Worm (Caenorhabditis elegans) whole organism, L3 larva: ENCODE measurements around the gene ptr-1.
A peak's percentile ranks its signal among the peaks of the same experiment; 100 is the strongest.

Experiments used
- ZK546.5 ChIP-seq: sonication (generic microtip); optimal IDR thresholded peaks from 2 replicates; lab custom pipeline; 2017; ENCODE audit warnings: missing biosample characterization, missing genetic modification characterization
- aly-2 ChIP-seq: fragments of 150-350 bp; optimal IDR thresholded peaks from 2 replicates; lab custom pipeline; 2014; ENCODE audit warnings: missing biosample characterization, missing genetic modification characterization
- ama-1 ChIP-seq: fragments of 150-350 bp; optimal IDR thresholded peaks from 2 replicates; lab custom pipeline; 2018
- ceh-28 ChIP-seq: fragments of 150-350 bp; optimal IDR thresholded peaks from 2 replicates; lab custom pipeline; 2014; ENCODE audit warnings: missing biosample characterization, missing genetic modification reagents, missing genetic modification characterization
- ceh-82 ChIP-seq: fragments of 150-350 bp; optimal IDR thresholded peaks from 2 replicates; lab custom pipeline; 2014; ENCODE audit warnings: missing biosample characterization, missing genetic modification characterization
- daf-12 ChIP-seq: fragments of 150-350 bp; optimal IDR thresholded peaks from 2 replicates; lab custom pipeline; 2014; ENCODE audit warnings: missing biosample characterization, missing genetic modification reagents, missing genetic modification characterization
- egl-27 ChIP-seq: sonication (generic microtip); optimal IDR thresholded peaks from 4 replicates; lab custom pipeline; 2017; ENCODE audit warnings: missing biosample characterization, missing genetic modification reagents, missing genetic modification characterization
- egl-5 ChIP-seq: fragments of 150-350 bp; optimal IDR thresholded peaks from 2 replicates; lab custom pipeline; 2017; ENCODE audit warnings: missing biosample characterization, missing genetic modification reagents, missing genetic modification characterization, inconsistent platforms
- elt-1 ChIP-seq: fragments of 150-350 bp; optimal IDR thresholded peaks from 2 replicates; lab custom pipeline; 2014; ENCODE audit warnings: missing biosample characterization, missing genetic modification characterization
- elt-2 ChIP-seq: sonication (generic microtip); optimal IDR thresholded peaks from 2 replicates; lab custom pipeline; 2016; ENCODE audit warnings: missing genetic modification reagents, mild to moderate bottlenecking, missing genetic modification characterization, missing compliant biosample characterization
- eor-1 ChIP-seq, 2 experiments: fragments of 150-350 bp; optimal IDR thresholded peaks; 2 replicates each; lab custom pipeline; 2014 to 2018; ENCODE audit warnings: missing biosample characterization in 2 of 2, missing genetic modification characterization in 2 of 2
- fkh-2 ChIP-seq: fragments of 150-350 bp; optimal IDR thresholded peaks from 2 replicates; lab custom pipeline; 2014; ENCODE audit warnings: missing biosample characterization, missing genetic modification reagents, missing genetic modification characterization
- fos-1 ChIP-seq: fragments of 150-350 bp; optimal IDR thresholded peaks from 2 replicates; lab custom pipeline; 2014; ENCODE audit warnings: missing biosample characterization, missing genetic modification characterization
- hmg-11 ChIP-seq: sonication (generic microtip); optimal IDR thresholded peaks from 2 replicates; lab custom pipeline; 2016; ENCODE audit warnings: missing genetic modification characterization, missing compliant biosample characterization
- lin-15B ChIP-seq: fragments of 150-350 bp; optimal IDR thresholded peaks from 2 replicates; lab custom pipeline; 2014; ENCODE audit warnings: missing biosample characterization, missing genetic modification characterization
- lin-39 ChIP-seq: fragments of 150-350 bp; optimal IDR thresholded peaks from 2 replicates; lab custom pipeline; 2018; ENCODE audit warnings: missing biosample characterization, missing genetic modification reagents, missing genetic modification characterization
- lsy-12 ChIP-seq: sonication (generic microtip); optimal IDR thresholded peaks from 2 replicates; lab custom pipeline; 2016; ENCODE audit warnings: mild to moderate bottlenecking, missing genetic modification characterization, missing compliant biosample characterization
- mdl-1 ChIP-seq: fragments of 150-350 bp; optimal IDR thresholded peaks from 2 replicates; lab custom pipeline; 2014; ENCODE audit warnings: missing biosample characterization, missing genetic modification characterization
- nfya-1 ChIP-seq: sonication (generic microtip); optimal IDR thresholded peaks from 2 replicates; lab custom pipeline; 2017; ENCODE audit warnings: missing genetic modification characterization, mild to moderate bottlenecking, missing compliant biosample characterization, antibody characterized with exemption, moderate library complexity; ENCODE audit not compliant: insufficient read depth
- nhr-12 ChIP-seq: fragments of 150-350 bp; optimal IDR thresholded peaks from 2 replicates; lab custom pipeline; 2014; ENCODE audit warnings: missing biosample characterization, missing genetic modification characterization
- nhr-23 ChIP-seq: fragments of 150-350 bp; optimal IDR thresholded peaks from 2 replicates; lab custom pipeline; 2014; ENCODE audit warnings: missing biosample characterization, missing genetic modification reagents, missing genetic modification characterization
- nhr-237 ChIP-seq: fragments of 150-350 bp; optimal IDR thresholded peaks from 2 replicates; lab custom pipeline; 2014; ENCODE audit warnings: missing biosample characterization, missing genetic modification characterization
- nhr-25 ChIP-seq: sonication (generic microtip); optimal IDR thresholded peaks from 2 replicates; lab custom pipeline; 2017; ENCODE audit warnings: missing biosample characterization, missing genetic modification characterization
- nhr-28 ChIP-seq: fragments of 150-350 bp; optimal IDR thresholded peaks from 2 replicates; lab custom pipeline; 2014; ENCODE audit warnings: missing biosample characterization, missing genetic modification characterization
- nhr-76 ChIP-seq: fragments of 150-350 bp; sonication (generic microtip); optimal IDR thresholded peaks from 5 replicates; lab custom pipeline; 2014; ENCODE audit warnings: missing biosample characterization, missing genetic modification characterization
- nhr-77 ChIP-seq: fragments of 150-350 bp; optimal IDR thresholded peaks from 2 replicates; lab custom pipeline; 2014; ENCODE audit warnings: missing biosample characterization, missing genetic modification characterization
- pha-4 ChIP-seq: fragments of 150-350 bp; optimal IDR thresholded peaks from 2 replicates; lab custom pipeline; 2014; ENCODE audit warnings: missing biosample characterization, missing genetic modification reagents, missing genetic modification characterization
- pqm-1 ChIP-seq: fragments of 150-350 bp; optimal IDR thresholded peaks from 2 replicates; lab custom pipeline; 2017; ENCODE audit warnings: missing biosample characterization, missing genetic modification characterization, inconsistent platforms
- sea-2 ChIP-seq: fragments of 150-350 bp; sonication (generic microtip); optimal IDR thresholded peaks from 4 replicates; lab custom pipeline; 2014; ENCODE audit warnings: missing biosample characterization, missing genetic modification reagents, missing genetic modification characterization
- skn-1 ChIP-seq: fragments of 150-350 bp; optimal IDR thresholded peaks from 2 replicates; lab custom pipeline; 2014; ENCODE audit warnings: missing biosample characterization, missing genetic modification characterization
- snpc-4 ChIP-seq: fragments of 150-350 bp; optimal IDR thresholded peaks from 2 replicates; lab custom pipeline; 2014; ENCODE audit warnings: missing biosample characterization, missing genetic modification characterization
- tbx-2 ChIP-seq: sonication (generic microtip); optimal IDR thresholded peaks from 2 replicates; lab custom pipeline; 2016; ENCODE audit warnings: mild to moderate bottlenecking, missing genetic modification characterization, missing compliant biosample characterization
- unc-39 ChIP-seq: sonication (generic microtip); optimal IDR thresholded peaks from 4 replicates; lab custom pipeline; 2017; ENCODE audit warnings: missing biosample characterization, missing genetic modification characterization
- unc-62 ChIP-seq: fragments of 150-350 bp; sonication (generic microtip); optimal IDR thresholded peaks from 4 replicates; lab custom pipeline; 2014; ENCODE audit warnings: missing biosample characterization, missing genetic modification reagents, missing genetic modification characterization
- zag-1 ChIP-seq: fragments of 150-350 bp; optimal IDR thresholded peaks from 2 replicates; lab custom pipeline; 2014; ENCODE audit warnings: missing biosample characterization, missing genetic modification characterization
- ztf-11 ChIP-seq: fragments of 150-350 bp; optimal IDR thresholded peaks from 2 replicates; lab custom pipeline; 2014; ENCODE audit warnings: missing biosample characterization, missing genetic modification characterization

The ptr-1 gene

DNA sequence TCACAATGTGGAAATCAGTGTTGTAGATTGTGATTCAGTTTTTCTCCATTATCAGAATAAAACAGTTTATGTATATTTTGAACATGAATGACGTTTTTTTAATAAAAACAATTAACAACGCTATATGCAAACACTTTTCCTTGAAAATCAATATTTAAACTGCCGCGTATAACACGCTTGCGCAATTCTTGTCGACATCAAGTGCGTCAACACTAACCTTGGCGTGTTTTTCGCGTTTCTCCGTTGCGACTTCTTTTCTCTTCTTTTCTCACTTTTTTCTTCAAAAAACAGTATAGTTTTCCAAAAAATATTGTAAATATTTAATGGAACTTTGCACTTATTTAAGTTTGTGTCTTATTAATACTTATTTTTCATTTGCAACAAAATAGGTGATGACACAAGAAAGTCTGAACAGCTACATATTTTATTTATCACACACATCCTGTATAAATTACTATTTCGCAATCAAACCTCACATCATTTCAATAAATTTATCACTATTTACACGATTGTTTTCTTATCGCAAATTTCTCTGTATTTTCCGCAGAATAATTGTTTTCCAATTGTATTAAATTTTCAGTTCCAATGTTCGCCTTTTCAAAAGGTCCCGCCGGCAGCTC is 6.2 kb downstream of the ptr-1 start, which contains the start of gene spas-1 (continued):
- TF ChIP-seq skn-1 (tag; lab: Kevin White, UChicago), result no peak
- no peak for TF ChIP-seq aly-2 (tag; lab: Kevin White, UChicago)
- peak; percentile 37 for TF ChIP-seq elt-1 (tag; lab: Kevin White, UChicago)
- no peak for TF ChIP-seq ZK546.5 (tag; lab: Kevin White, UChicago)
- TF ChIP-seq daf-12 (tag; lab: Kevin White, UChicago), result no peak
- peak; percentile 25 for TF ChIP-seq egl-27 (tag; lab: Kevin White, UChicago)
- TF ChIP-seq nhr-28 (tag; lab: Kevin White, UChicago), result no peak
- no peak for TF ChIP-seq fkh-2 (tag; lab: Kevin White, UChicago)
- TF ChIP-seq eor-1 (tag; optimal IDR thresholded peaks at IDR 0.05; lab: Kevin White, UChicago), result no peak
- no peak for TF ChIP-seq fos-1 (tag; lab: Kevin White, UChicago)
- peak; percentile 82 for TF ChIP-seq ceh-28 (tag; lab: Kevin White, UChicago)
- TF ChIP-seq unc-39 (tag; lab: Kevin White, UChicago), result no peak
- TF ChIP-seq nhr-25 (tag; lab: Kevin White, UChicago), result peak; percentile 84
- TF ChIP-seq ama-1 (lab: Kevin White, UChicago), result peak; percentile 41
- TF ChIP-seq pqm-1, result peak; percentile 73
- TF ChIP-seq nhr-77 (tag; lab: Kevin White, UChicago), result no peak
- peak; percentile 95 for TF ChIP-seq pha-4
- TF ChIP-seq ceh-82, result peak; percentile 19
- peak; percentile 73 for TF ChIP-seq lsy-12 (tag; lab: Kevin White, UChicago)

- TF ChIP-seq ama-1 (lab: Kevin White, UChicago) (no peak), tbx-2 (tag; lab: Kevin White, UChicago) (no peak), nfya-1 (no peak), egl-5 (tag; lab: Kevin White, UChicago) (no peak), fkh-2 (tag; lab: Kevin White, UChicago) (no peak), unc-62 (GFP tag; lab: Kevin White, UChicago) (no peak), eor-1 (tag; optimal IDR thresholded peaks at IDR 0.05; lab: Kevin White, UChicago) (no peak), nhr-77 (tag; lab: Kevin White, UChicago) (no peak), egl-27 (tag; lab: Kevin White, UChicago) (no peak), sea-2 (no peak), nhr-237 (tag; lab: Kevin White, UChicago) (no peak)
Measured at ce11 chrV:9173789-9174188, 7.7 kb downstream of the ptr-1 start, which contains the start of gene pqn-16. Gene pqn-16 (plus strand): TSS chrV:9174089.

DNA sequence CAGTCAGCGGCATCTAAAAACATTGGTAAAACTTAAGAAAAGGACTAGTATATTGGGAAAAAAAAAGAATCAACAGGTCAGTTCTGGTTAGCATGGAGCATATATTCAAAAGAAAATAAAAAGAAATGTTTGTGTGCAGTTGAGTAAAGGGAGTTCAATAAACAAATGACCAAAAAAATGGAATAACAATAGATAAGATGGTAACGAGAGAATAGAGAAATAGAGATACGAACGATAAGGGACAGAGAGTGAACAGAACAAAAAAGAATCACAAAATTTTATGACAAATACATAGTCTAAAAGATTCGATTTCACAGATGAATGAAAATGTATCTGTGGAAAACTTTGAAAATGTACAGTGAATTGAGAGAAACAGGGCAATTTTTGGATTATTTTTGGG is 8.5 kb downstream of the ptr-1 start, which contains the start of gene gad-3:
Gene gad-3, minus strand, starts transcription at position 17 of the 400 bp plus-strand sequence.
- TF ChIP-seq pqm-1 (peak; percentile 52), nhr-237 (tag; lab: Kevin White, UChicago) (no peak), pha-4 (peak; percentile 52), ZK546.5 (tag; lab: Kevin White, UChicago) (no peak), elt-2 (tag; lab: Kevin White, UChicago) (peak; percentile 63)

DNA sequence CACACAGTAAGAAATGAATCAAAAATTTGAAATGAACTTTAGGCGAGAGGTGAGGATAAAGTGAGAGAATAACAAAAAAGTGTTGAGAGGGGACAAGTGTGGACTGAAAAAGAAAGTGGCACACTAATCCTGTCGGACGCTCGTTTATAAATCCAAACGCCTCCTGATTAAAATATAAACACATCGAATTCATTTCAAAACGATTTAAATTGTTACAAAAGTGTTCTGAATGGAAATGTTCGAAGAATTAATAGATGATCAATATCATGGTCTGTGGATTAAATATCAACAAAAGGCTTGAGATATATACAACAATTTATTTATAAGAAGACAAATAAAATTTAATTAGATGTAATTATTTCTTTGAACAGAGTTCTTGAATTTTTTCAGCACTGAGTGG is 13.4 kb downstream of the ptr-1 start, which contains the start of gene B0222.11:
Gene B0222.11, minus strand, starts transcription at position 101 of the 400 bp plus-strand sequence.
- TF ChIP-seq sea-2, result no peak

DNA sequence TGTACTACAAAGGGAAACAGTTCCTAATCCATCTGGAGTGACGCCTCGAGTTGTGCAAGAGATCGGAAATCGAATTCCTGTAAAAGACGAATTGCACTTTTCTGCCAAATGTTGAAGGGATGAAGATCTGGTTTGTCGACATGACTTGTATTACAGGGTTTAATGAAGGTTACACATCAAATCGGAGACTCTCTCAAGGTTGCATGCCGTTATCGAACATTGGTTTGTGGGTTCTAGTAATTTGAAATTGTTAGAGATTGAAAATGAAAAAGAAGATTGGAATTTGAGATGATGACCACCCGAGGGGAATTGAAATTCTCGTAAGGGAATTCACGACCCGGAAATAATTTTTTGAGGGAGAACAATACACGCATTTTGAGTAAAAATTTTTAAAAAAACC is 15.2 kb downstream of the ptr-1 start:
- TF ChIP-seq pha-4 (no peak), mdl-1 (no peak), lin-15B (tag; lab: Kevin White, UChicago) (no peak), nhr-25 (tag; lab: Kevin White, UChicago) (peak; percentile 76), tbx-2 (tag; lab: Kevin White, UChicago) (no peak), nhr-23 (tag; lab: Kevin White, UChicago) (peak; percentile 23), ZK546.5 (tag; lab: Kevin White, UChicago) (no peak), snpc-4 (tag; lab: Kevin White, UChicago) (no peak), nhr-12 (tag; lab: Kevin White, UChicago) (no peak), egl-27 (tag; lab: Kevin White, UChicago) (no peak), nhr-76 (tag; lab: Kevin White, UChicago) (no peak), zag-1 (no peak), elt-1 (tag; lab: Kevin White, UChicago) (peak; percentile 73), hmg-11 (tag; lab: Kevin White, UChicago) (no peak), fkh-2 (tag; lab: Kevin White, UChicago) (no peak), nhr-77 (tag; lab: Kevin White, UChicago) (no peak), ztf-11 (tag; lab: Kevin White, UChicago) (no peak), eor-1 (tag; optimal IDR thresholded peaks at IDR 0.05; lab: Kevin White, UChicago) (no peak), lin-39 (tag; lab: Kevin White, UChicago) (no peak), nfya-1 (no peak)
